Fruit fly (Drosophila melanogaster) whole organism, embryonic: ENCODE results near the gene drn.

ENCODE experiments used
- BEAF-32 ChIP-seq: fragments of 200-800 bp; sonication (Bioruptor generic); optimal IDR thresholded peaks from 3 replicates; lab custom pipeline; 2017; ENCODE audit warnings: missing biosample characterization, missing genetic modification characterization, mild to moderate bottlenecking, moderate library complexity, missing genetic modification reagents
- CG10462 ChIP-seq: fragments of 200-800 bp; sonication (Bioruptor generic); optimal IDR thresholded peaks from 2 replicates; lab custom pipeline; 2016; ENCODE audit warnings: missing biosample characterization, missing genetic modification characterization
- CG14710 ChIP-seq: fragments of 200-800 bp; sonication (Bioruptor generic); optimal IDR thresholded peaks from 3 replicates; lab custom pipeline; 2019; ENCODE audit warnings: missing biosample characterization, mild to moderate bottlenecking, missing genetic modification characterization, moderate library complexity
- CG17186 ChIP-seq: fragments of 200-800 bp; sonication (Bioruptor generic); optimal IDR thresholded peaks from 3 replicates; lab custom pipeline; 2017; ENCODE audit warnings: missing biosample characterization, missing genetic modification reagents, missing genetic modification characterization
- CG17328 ChIP-seq: fragments of 200-800 bp; sonication (Bioruptor generic); IDR thresholded peaks from 2 replicates; pipeline ENCODE4 v1.3.6; 2022; ENCODE audit warnings: missing biosample characterization, missing genetic modification characterization
- CG17361 ChIP-seq: fragments of 200-800 bp; sonication (Bioruptor generic); IDR thresholded peaks from 3 replicates; pipeline ENCODE4 v1.3.6; 2022; ENCODE audit warnings: missing biosample characterization, missing genetic modification characterization
- CG18011 ChIP-seq: fragments of 200-800 bp; sonication (Bioruptor generic); optimal IDR thresholded peaks from 2 replicates; lab custom pipeline; 2017; ENCODE audit warnings: missing biosample characterization, missing genetic modification characterization, mild to moderate bottlenecking, moderate library complexity, missing genotype
- CG2199 ChIP-seq: fragments of 200-800 bp; sonication (Bioruptor generic); IDR thresholded peaks from 3 replicates; pipeline ENCODE4 v1.3.6; 2022; ENCODE audit warnings: missing biosample characterization, missing genetic modification characterization
- CG30020 ChIP-seq: fragments of 200-800 bp; optimal IDR thresholded peaks from 2 replicates; lab custom pipeline; 2019; ENCODE audit warnings: missing biosample characterization, mild to moderate bottlenecking, missing genetic modification characterization, moderate library complexity
- CG3726 ChIP-seq: fragments of 200-800 bp; sonication (Bioruptor generic); IDR thresholded peaks from 3 replicates; pipeline ENCODE4, ENCODE4 v1.3.6; 2022; ENCODE audit warnings: missing biosample characterization, missing genetic modification characterization
- CG3995 ChIP-seq: fragments of 200-800 bp; sonication (Bioruptor generic); optimal IDR thresholded peaks from 3 replicates; lab custom pipeline; 2016; ENCODE audit warnings: missing biosample characterization, missing genetic modification characterization
- CG42726 ChIP-seq: fragments of 200-800 bp; sonication (Bioruptor generic); IDR thresholded peaks from 2 replicates; pipeline ENCODE4 v1.3.6; 2022; ENCODE audit warnings: missing biosample characterization, missing genetic modification characterization; ENCODE audit not compliant: partially characterized antibody
- CG4707 ChIP-seq: fragments of 200-800 bp; sonication (Bioruptor generic); optimal IDR thresholded peaks from 2 replicates; lab custom pipeline; 2018; ENCODE audit warnings: missing biosample characterization, mild to moderate bottlenecking, missing genetic modification characterization, moderate library complexity
- CG7271 ChIP-seq: fragments of 200-800 bp; sonication (Bioruptor generic); optimal IDR thresholded peaks from 2 replicates; lab custom pipeline; 2018; ENCODE audit warnings: missing biosample characterization, mild to moderate bottlenecking, missing genetic modification characterization, moderate library complexity
- CG8089 ChIP-seq: fragments of 200-800 bp; sonication (Bioruptor generic); optimal IDR thresholded peaks from 3 replicates; lab custom pipeline; 2016; ENCODE audit warnings: missing biosample characterization, missing genetic modification characterization
- CG8924 ChIP-seq: fragments of 200-800 bp; optimal IDR thresholded peaks from 3 replicates; lab custom pipeline; 2019; ENCODE audit warnings: missing biosample characterization, mild to moderate bottlenecking, missing genetic modification characterization, moderate library complexity
- CG9797 ChIP-seq: fragments of 200-800 bp; sonication (Bioruptor generic); optimal IDR thresholded peaks from 3 replicates; lab custom pipeline; 2018; ENCODE audit warnings: missing biosample characterization, mild to moderate bottlenecking, missing genetic modification characterization
- CoRest ChIP-seq: fragments of 200-800 bp; sonication (Bioruptor generic); optimal IDR thresholded peaks from 3 replicates; lab custom pipeline; 2018; ENCODE audit warnings: missing biosample characterization, mild to moderate bottlenecking, missing genetic modification characterization, moderate library complexity
- Dfd ChIP-seq, 2 experiments: fragments of >200 bp; optimal IDR thresholded peaks; 2 replicates each; lab custom pipeline; 2017; ENCODE audit warnings: missing biosample characterization in 2 of 2, missing genetic modification characterization in 2 of 2
- E2f2 ChIP-seq: fragments of 200-800 bp; sonication (Bioruptor generic); IDR thresholded peaks from 2 replicates; pipeline ENCODE4 v1.3.6; 2022; ENCODE audit warnings: missing biosample characterization, missing genetic modification characterization
- Elba2 ChIP-seq: fragments of 200-800 bp; sonication (Bioruptor generic); optimal IDR thresholded peaks from 3 replicates; lab custom pipeline; 2016; ENCODE audit warnings: missing biosample characterization, missing genetic modification characterization
- Ets65A ChIP-seq: fragments of 200-800 bp; sonication (Bioruptor generic); peaks from one replicate; lab custom pipeline; 2016; ENCODE audit warnings: missing biosample characterization, missing genetic modification characterization
- Gug ChIP-seq: fragments of 200-800 bp; sonication (Bioruptor generic); IDR thresholded peaks from 4 replicates; pipeline ENCODE4 v1.3.6; 2022; ENCODE audit warnings: missing biosample characterization, missing genetic modification characterization
- HLHmδ ChIP-seq: fragments of 200-800 bp; sonication (Bioruptor generic); optimal IDR thresholded peaks from 2 replicates; lab custom pipeline; 2018; ENCODE audit warnings: missing biosample characterization, mild to moderate bottlenecking, missing genetic modification characterization, moderate library complexity
- Mrtf ChIP-seq: fragments of 200-800 bp; sonication (Bioruptor generic); IDR thresholded peaks from 3 replicates; pipeline ENCODE4 v1.3.6; 2022; ENCODE audit warnings: missing biosample characterization, missing genetic modification characterization
- NFAT ChIP-seq: fragments of 200-800 bp; sonication (Bioruptor generic); IDR thresholded peaks from 2 replicates; pipeline ENCODE4 v1.3.6; 2022; ENCODE audit warnings: missing biosample characterization, missing genetic modification characterization
- Nf-YB ChIP-seq: fragments of 200-800 bp; sonication (Bioruptor generic); optimal IDR thresholded peaks from 3 replicates; lab custom pipeline; 2019; ENCODE audit warnings: missing biosample characterization, mild to moderate bottlenecking, missing genetic modification characterization, moderate library complexity
- Poxn ChIP-seq: fragments of 200-800 bp; sonication (Bioruptor generic); IDR thresholded peaks from 2 replicates; pipeline ENCODE4 v1.3.6; 2022; ENCODE audit warnings: missing biosample characterization, missing genetic modification characterization
- Six4 ChIP-seq: fragments of 200-800 bp; sonication (Bioruptor generic); optimal IDR thresholded peaks from 2 replicates; lab custom pipeline; 2016; ENCODE audit warnings: missing biosample characterization, missing genetic modification characterization
- Sox102F ChIP-seq: fragments of 200-800 bp; sonication (Bioruptor generic); optimal IDR thresholded peaks from 2 replicates; lab custom pipeline; 2018; ENCODE audit warnings: missing biosample characterization, mild to moderate bottlenecking, missing genetic modification characterization, moderate library complexity
- Sry-δ ChIP-seq: fragments of 200-800 bp; sonication (Bioruptor generic); optimal IDR thresholded peaks from 2 replicates; lab custom pipeline; 2016; ENCODE audit warnings: missing biosample characterization, missing genetic modification characterization
- Vsx1 ChIP-seq: fragments of 200-800 bp; sonication (Bioruptor generic); optimal IDR thresholded peaks from 2 replicates; lab custom pipeline; 2017; ENCODE audit warnings: missing biosample characterization, mild to moderate bottlenecking, missing genetic modification characterization, missing genetic modification reagents
- Xbp1 ChIP-seq: fragments of 200-800 bp; sonication (Bioruptor generic); optimal IDR thresholded peaks from 3 replicates; lab custom pipeline; 2016; ENCODE audit warnings: missing biosample characterization, mild to moderate bottlenecking, missing genetic modification characterization
- az2 ChIP-seq: fragments of 200-800 bp; sonication (Bioruptor generic); optimal IDR thresholded peaks from 3 replicates; lab custom pipeline; 2016; ENCODE audit warnings: missing biosample characterization, missing genetic modification characterization
- bowl ChIP-seq: fragments of 200-800 bp; sonication (Bioruptor generic); IDR thresholded peaks from 2 replicates; pipeline ENCODE4 v1.3.6; 2022; ENCODE audit warnings: missing biosample characterization, missing genetic modification characterization
- br ChIP-seq: fragments of >200 bp; optimal IDR thresholded peaks from 2 replicates; lab custom pipeline; 2017
- cato ChIP-seq: fragments of 200-800 bp; sonication (Bioruptor generic); optimal IDR thresholded peaks from 2 replicates; lab custom pipeline; 2016; ENCODE audit warnings: missing biosample characterization, missing genetic modification characterization, borderline replicate concordance
- cg ChIP-seq: fragments of 200-800 bp; sonication (Bioruptor generic); optimal IDR thresholded peaks from 3 replicates; lab custom pipeline; 2019; ENCODE audit warnings: missing biosample characterization, mild to moderate bottlenecking, missing genetic modification characterization, moderate library complexity
- dan ChIP-seq: fragments of 200-800 bp; sonication (Bioruptor generic); IDR thresholded peaks from 2 replicates; pipeline ENCODE4 v1.3.6; 2022; ENCODE audit warnings: missing biosample characterization, missing genetic modification characterization
- ems ChIP-seq: fragments of 200-800 bp; sonication (Bioruptor generic); optimal IDR thresholded peaks from 3 replicates; lab custom pipeline; 2016; ENCODE audit warnings: missing biosample characterization, missing genetic modification characterization
- exex ChIP-seq: fragments of 200-800 bp; sonication (Bioruptor generic); optimal IDR thresholded peaks from 4 replicates; lab custom pipeline; 2018; ENCODE audit warnings: missing biosample characterization, mild to moderate bottlenecking, missing genetic modification characterization, moderate library complexity
- gce ChIP-seq: fragments of 200-800 bp; sonication (Bioruptor generic); IDR thresholded peaks from 3 replicates; pipeline ENCODE4 v1.3.6; 2022; ENCODE audit warnings: missing biosample characterization, missing genetic modification characterization
- ken ChIP-seq: fragments of 200-800 bp; sonication (Bioruptor generic); IDR thresholded peaks from 3 replicates; pipeline ENCODE4 v1.3.6; 2022; ENCODE audit warnings: missing biosample characterization, missing genetic modification characterization
- mam ChIP-seq: fragments of 200-800 bp; sonication (Bioruptor generic); optimal IDR thresholded peaks from 3 replicates; lab custom pipeline; 2016; ENCODE audit warnings: missing biosample characterization, missing genetic modification characterization
- nerfin-2 ChIP-seq: fragments of 200-800 bp; sonication (Bioruptor generic); IDR thresholded peaks from 2 replicates; pipeline ENCODE4 v1.3.6; 2022; ENCODE audit warnings: missing biosample characterization, missing genetic modification characterization; ENCODE audit not compliant: partially characterized antibody
- pb ChIP-seq: fragments of 200-800 bp; sonication (Bioruptor generic); optimal IDR thresholded peaks from 3 replicates; lab custom pipeline; 2016; ENCODE audit warnings: missing biosample characterization, missing genetic modification characterization
- pnt ChIP-seq: fragments of 200-800 bp; sonication (Bioruptor generic); optimal IDR thresholded peaks from 3 replicates; lab custom pipeline; 2016; ENCODE audit warnings: missing biosample characterization, missing genetic modification characterization
- so ChIP-seq: fragments of 200-800 bp; sonication (Bioruptor generic); IDR thresholded peaks from 3 replicates; pipeline ENCODE4 v1.3.6; 2022; ENCODE audit warnings: missing biosample characterization, missing genetic modification characterization
- twi ChIP-seq: fragments of 200-800 bp; optimal IDR thresholded peaks from 2 replicates; lab custom pipeline; 2019; ENCODE audit warnings: missing biosample characterization, mild to moderate bottlenecking, missing genetic modification characterization, moderate library complexity
- z ChIP-seq: fragments of 200-800 bp; sonication (Bioruptor generic); IDR thresholded peaks from 3 replicates; pipeline ENCODE4 v1.3.6; 2022; ENCODE audit warnings: missing biosample characterization, missing genetic modification characterization
- zfh2 ChIP-seq: fragments of 200-800 bp; sonication (Bioruptor generic); optimal IDR thresholded peaks from 2 replicates; lab custom pipeline; 2016; ENCODE audit warnings: missing biosample characterization, missing genetic modification characterization

drn gene

dm6 chr3R:9399951-9400392 is 60.0 kb downstream of the drn start, which contains the start of gene CG34117 (continued):
- TF ChIP-seq BEAF-32 (GFP tag; lab: Kevin White, UChicago) = peak; percentile 16
- peak; percentile 34; the same call in 1 of the 2 replicates for TF ChIP-seq CG42726
- no peak for TF ChIP-seq bowl (GFP tag; lab: Robert Waterston, UW)
- TF ChIP-seq CG2199 (GFP tag; lab: Robert Waterston, UW) = peak; percentile 16; the same call in 1 of the 3 replicates
- peak; percentile 83 for TF ChIP-seq so (GFP tag; lab: Robert Waterston, UW)
- TF ChIP-seq CG8924 (tag; lab: Kevin White, UChicago) = peak; percentile 88
- TF ChIP-seq Gug (GFP tag; lab: Robert Waterston, UW) = peak; percentile 67; the same call in 3 of the 4 replicates
- TF ChIP-seq ken (GFP tag; lab: Robert Waterston, UW) = peak; percentile 86
- TF ChIP-seq CG17186 (GFP tag; lab: Kevin White, UChicago) = peak; percentile 13
- TF ChIP-seq mam (GFP tag; lab: Kevin White, UChicago) = peak; percentile 76
- 0 out of 3 replicates have a peak, but pooled peaks have one; percentile 17 for TF ChIP-seq CG3726 (GFP tag; lab: Robert Waterston, UW)
- peak; percentile 18 for TF ChIP-seq Sry-δ (GFP tag; lab: Kevin White, UChicago)
- TF ChIP-seq CG9797 (GFP tag; lab: Kevin White, UChicago) = no peak
- peak; percentile 34 for TF ChIP-seq CG8089
- TF ChIP-seq ems (GFP tag; lab: Kevin White, UChicago) = peak; percentile 25
- peak; percentile 91 for TF ChIP-seq Xbp1
- peak; percentile 32 for TF ChIP-seq CG18011 (GFP tag; lab: Kevin White, UChicago)
- TF ChIP-seq gce = peak; percentile 71; the same call in 2 of the 3 replicates
- no peak for TF ChIP-seq z (GFP tag; lab: Robert Waterston, UW)
- TF ChIP-seq CoRest (tag; lab: Kevin White, UChicago) = peak; percentile 78
- TF ChIP-seq br = no peak
- peak; percentile 18 for TF ChIP-seq CG4707 (GFP tag; lab: Kevin White, UChicago)
- peak; percentile 81 for TF ChIP-seq CG14710 (tag; lab: Kevin White, UChicago)
- no peak for TF ChIP-seq HLHmδ
- no peak for TF ChIP-seq Dfd (GFP tag; optimal IDR thresholded peaks at IDR 0.05; lab: Kevin White, UChicago)
- TF ChIP-seq CG30020 (tag; lab: Kevin White, UChicago) = peak; percentile 49
- TF ChIP-seq Sox102F = peak; percentile 83
- no peak for TF ChIP-seq Ets65A
- peak; percentile 59 for TF ChIP-seq exex (tag; lab: Kevin White, UChicago)
- peak; percentile 57 for TF ChIP-seq Nf-YB (GFP tag; lab: Kevin White, UChicago)
- TF ChIP-seq cato (GFP tag; lab: Kevin White, UChicago) = peak; percentile 32
- peak; percentile 54 for TF ChIP-seq E2f2 (GFP tag; lab: Robert Waterston, UW)
- TF ChIP-seq pb = no peak
- peak; percentile 98 for TF ChIP-seq Elba2 (GFP tag; lab: Kevin White, UChicago)
- peak; percentile 38 for TF ChIP-seq CG7271
- TF ChIP-seq Poxn (GFP tag; lab: Robert Waterston, UW) = peak; percentile 12; the same call in 1 of the 2 replicates
- peak; percentile 60 for TF ChIP-seq CG3995 (GFP tag; lab: Kevin White, UChicago)
- no peak for TF ChIP-seq dan (GFP tag; lab: Robert Waterston, UW)
- TF ChIP-seq twi (tag; lab: Kevin White, UChicago) = peak; percentile 63
- TF ChIP-seq cg (GFP tag; lab: Kevin White, UChicago) = no peak
- TF ChIP-seq Mrtf = peak; percentile 36; the same call in 2 of the 3 replicates
- TF ChIP-seq CG17361 (GFP tag; lab: Robert Waterston, UW) = peak; percentile 84
- TF ChIP-seq nerfin-2 (GFP tag; lab: Robert Waterston, UW) = no peak
- peak; percentile 88 for TF ChIP-seq CG17328 (GFP tag; lab: Robert Waterston, UW)
- peak; percentile 49 for TF ChIP-seq pnt
- TF ChIP-seq NFAT (GFP tag; lab: Robert Waterston, UW) = peak; percentile 89
- TF ChIP-seq CG10462 (GFP tag; lab: Kevin White, UChicago) = peak; percentile 57
- TF ChIP-seq az2 (GFP tag; lab: Kevin White, UChicago) = peak; percentile 88
- peak; percentile 52 for TF ChIP-seq Vsx1 (GFP tag; lab: Kevin White, UChicago)
- TF ChIP-seq Six4 (GFP tag; lab: Kevin White, UChicago) = peak; percentile 69
- peak; percentile 54 for TF ChIP-seq zfh2
